Worm (Caenorhabditis elegans) whole organism, L4 larva: ENCODE measurements around the gene sru-31.

ENCODE experiments used
- R02D3.7 ChIP-seq: fragments of 150-350 bp; sonication (generic microtip); optimal IDR thresholded peaks from 3 replicates; lab custom pipeline; 2014; ENCODE audit warnings: missing biosample characterization, missing genetic modification characterization
- ZK546.5 ChIP-seq, 2 experiments: sonication (generic microtip); optimal IDR thresholded peaks; 2 replicates each; lab custom pipeline; 2017; ENCODE audit warnings: missing biosample characterization in 2 of 2, missing genetic modification characterization in 2 of 2
- daf-12 ChIP-seq: fragments of 150-350 bp; optimal IDR thresholded peaks from 2 replicates; lab custom pipeline; 2014; ENCODE audit warnings: missing biosample characterization, missing genetic modification reagents, missing genetic modification characterization
- dve-1 ChIP-seq: sonication (generic microtip); optimal IDR thresholded peaks from 2 replicates; lab custom pipeline; 2017; ENCODE audit warnings: antibody characterized with exemption, mild to moderate bottlenecking, missing genetic modification characterization, missing compliant biosample characterization; ENCODE audit not compliant: insufficient read depth
- fos-1 ChIP-seq: fragments of 150-350 bp; optimal IDR thresholded peaks from 2 replicates; lab custom pipeline; 2014; ENCODE audit warnings: missing biosample characterization, missing genetic modification characterization
- lin-1 ChIP-seq: fragments of 200-800 bp; sonication (Bioruptor generic); IDR thresholded peaks from 2 replicates; pipeline ENCODE4 v1.3.6; 2022; ENCODE audit warnings: missing genetic modification reagents, missing genetic modification characterization, missing compliant biosample characterization
- lin-15B ChIP-seq: fragments of 150-350 bp; sonication (generic microtip); optimal IDR thresholded peaks from 3 replicates; lab custom pipeline; 2014; ENCODE audit warnings: missing biosample characterization, missing genetic modification characterization
- lin-39 ChIP-seq: fragments of 150-350 bp; optimal IDR thresholded peaks from 2 replicates; lab custom pipeline; 2014; ENCODE audit warnings: missing biosample characterization, missing genetic modification reagents, missing genetic modification characterization
- mdl-1 ChIP-seq, 2 experiments: fragments of 150-350 bp in 1 of 2; sonication (generic microtip) in 1 of 2; optimal IDR thresholded peaks; 2 replicates each; lab custom pipeline; 2014 to 2017; ENCODE audit warnings: missing biosample characterization in 2 of 2, missing genetic modification characterization in 2 of 2
- nhr-11 ChIP-seq: fragments of 150-350 bp; optimal IDR thresholded peaks from 2 replicates; lab custom pipeline; 2014; ENCODE audit warnings: missing biosample characterization, missing genetic modification characterization

ce11 chrV:9767941-9768340, 48.5 kb upstream of the sru-31 start:
- TF ChIP-seq R02D3.7 (tag; lab: Kevin White, UChicago) (no peak), lin-1 (GFP tag; lab: Robert Waterston, UW) (no peak), fos-1 (no peak), lin-15B (tag; lab: Kevin White, UChicago) (no peak), mdl-1 (tag; optimal IDR thresholded peaks at IDR 0.05; lab: Kevin White, UChicago) (no peak), daf-12 (tag; lab: Kevin White, UChicago) (no peak), nhr-11 (no peak), dve-1 (tag; lab: Kevin White, UChicago) (no peak), ZK546.5 (tag; optimal IDR thresholded peaks at IDR 0.05; lab: Kevin White, UChicago) (no peak), lin-39 (tag; lab: Kevin White, UChicago) (no peak)
